Worm (Caenorhabditis elegans) whole organism, midembryonic: ENCODE measurements around the gene tram-1.

Experiments
- T22C8.4 ChIP-seq: fragments of 200-800 bp; sonication (Bioruptor generic); IDR thresholded peaks from 2 replicates; pipeline ENCODE4 v1.3.6; 2022; ENCODE audit warnings: missing genetic modification characterization, missing compliant biosample characterization
- ref-1 ChIP-seq: fragments of 200-800 bp; sonication (Bioruptor generic); conservative IDR thresholded peaks from 2 replicates; pipeline ENCODE4 v1.3.6; 2022; ENCODE audit warnings: missing genetic modification reagents, missing genetic modification characterization, missing compliant biosample characterization
- tab-1 ChIP-seq: fragments of 200-800 bp; sonication (Bioruptor generic); IDR thresholded peaks from 2 replicates; pipeline ENCODE4 v1.3.6; 2022; ENCODE audit warnings: missing genetic modification characterization, missing compliant biosample characterization

DNA sequence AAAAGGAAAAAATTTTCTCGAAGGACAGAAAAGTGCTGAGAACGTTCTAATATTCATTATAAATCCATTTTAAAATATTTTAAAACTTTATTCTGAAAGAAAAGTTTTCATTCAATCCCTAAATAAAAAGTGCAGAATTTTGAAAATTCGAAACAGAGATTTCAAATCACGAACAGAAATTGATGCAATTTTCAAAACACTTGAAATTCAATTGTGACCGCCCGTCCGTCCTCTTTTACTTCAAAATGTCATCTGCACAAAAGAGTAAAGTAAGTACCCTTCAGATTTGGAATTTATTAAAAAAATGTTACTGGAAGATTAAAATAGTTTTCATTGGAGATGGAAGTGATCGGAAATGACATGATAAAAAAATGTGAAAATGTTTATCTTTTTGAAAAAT, 32.6 kb downstream of the tram-1 start:
- TF ChIP-seq tab-1 (GFP tag; lab: Robert Waterston, UW): no peak
- TF ChIP-seq ref-1 (GFP tag; lab: Robert Waterston, UW): no peak
- TF ChIP-seq T22C8.4 (GFP tag; lab: Robert Waterston, UW): no peak
